Fruit fly (Drosophila melanogaster) whole organism, embryonic: Measurements from ENCODE around the gene CG9992.

Source experiments
- ATbp ChIP-seq: fragments of 200-800 bp; sonication (Bioruptor generic); optimal IDR thresholded peaks from 2 replicates; lab custom pipeline; 2017; ENCODE audit warnings: missing biosample characterization, mild to moderate bottlenecking, missing genetic modification characterization, missing genetic modification reagents
- Atf-2 ChIP-seq: fragments of 200-800 bp; sonication (Bioruptor generic); optimal IDR thresholded peaks from 2 replicates; lab custom pipeline; 2016; ENCODE audit warnings: missing biosample characterization, missing genetic modification characterization
- C15 ChIP-seq: fragments of 200-800 bp; sonication (Bioruptor generic); IDR thresholded peaks from 3 replicates; pipeline ENCODE4 v1.3.6; 2022; ENCODE audit warnings: missing biosample characterization, missing genetic modification characterization
- CG11456 ChIP-seq: fragments of 200-800 bp; sonication (Bioruptor generic); IDR thresholded peaks from 3 replicates; pipeline ENCODE4 v1.3.6; 2022; ENCODE audit warnings: missing biosample characterization, missing genetic modification characterization
- CG12071 ChIP-seq: fragments of 200-800 bp; sonication (Bioruptor generic); optimal IDR thresholded peaks from 3 replicates; lab custom pipeline; 2018; ENCODE audit warnings: missing biosample characterization, mild to moderate bottlenecking, missing genetic modification characterization
- CG12299 ChIP-seq: fragments of 200-800 bp; sonication (Bioruptor generic); optimal IDR thresholded peaks from 2 replicates; lab custom pipeline; 2018; ENCODE audit warnings: missing biosample characterization, mild to moderate bottlenecking, missing genetic modification characterization
- CG12942 ChIP-seq: fragments of 200-800 bp; sonication (Bioruptor generic); optimal IDR thresholded peaks from 3 replicates; lab custom pipeline; 2016; ENCODE audit warnings: missing biosample characterization, missing genetic modification characterization
- CG13775 ChIP-seq: fragments of 200-800 bp; sonication (Bioruptor generic); optimal IDR thresholded peaks from 3 replicates; lab custom pipeline; 2017; ENCODE audit warnings: missing biosample characterization, mild to moderate bottlenecking, missing genetic modification characterization
- CG16779 ChIP-seq: fragments of 200-800 bp; sonication (Bioruptor generic); IDR thresholded peaks from 2 replicates; pipeline ENCODE4 v1.3.6; 2022; ENCODE audit warnings: missing biosample characterization, missing genetic modification characterization
- CG17829 ChIP-seq: fragments of 200-800 bp; optimal IDR thresholded peaks from 2 replicates; lab custom pipeline; 2019; ENCODE audit warnings: missing biosample characterization, mild to moderate bottlenecking, missing genetic modification characterization, moderate library complexity
- CG1832 ChIP-seq: fragments of 200-800 bp; sonication (Bioruptor generic); optimal IDR thresholded peaks from 2 replicates; lab custom pipeline; 2017; ENCODE audit warnings: missing biosample characterization, mild to moderate bottlenecking, missing genetic modification characterization, inconsistent platforms
- CG18476 ChIP-seq: fragments of 200-800 bp; sonication (Bioruptor generic); optimal IDR thresholded peaks from 2 replicates; lab custom pipeline; 2016; ENCODE audit warnings: missing biosample characterization, mild to moderate bottlenecking, missing genetic modification characterization
- CG2889 ChIP-seq: fragments of 200-800 bp; sonication (Bioruptor generic); IDR thresholded peaks from 3 replicates; pipeline ENCODE4 v1.3.6; 2022; ENCODE audit warnings: missing biosample characterization, missing genetic modification characterization
- CG32532 ChIP-seq: fragments of 200-800 bp; sonication (Bioruptor generic); IDR thresholded peaks from 2 replicates; pipeline ENCODE4 v1.3.6; 2022; ENCODE audit warnings: missing biosample characterization, missing genetic modification characterization
- CG32767 ChIP-seq: fragments of 200-800 bp; sonication (Bioruptor generic); IDR thresholded peaks from 2 replicates; pipeline ENCODE4 v1.3.6; 2022; ENCODE audit warnings: missing biosample characterization, missing genetic modification characterization
- CG34422 ChIP-seq: fragments of 200-800 bp; sonication (Bioruptor generic); IDR thresholded peaks from 3 replicates; pipeline ENCODE4 v1.3.6; 2022; ENCODE audit warnings: missing biosample characterization, missing genetic modification characterization
- CG7357 ChIP-seq: fragments of 200-800 bp; sonication (Bioruptor generic); IDR thresholded peaks from 3 replicates; pipeline ENCODE4 v1.3.6; 2022; ENCODE audit warnings: missing biosample characterization, missing genetic modification characterization
- CG8281 ChIP-seq: fragments of 200-800 bp; sonication (Bioruptor generic); optimal IDR thresholded peaks from 2 replicates; lab custom pipeline; 2018; ENCODE audit warnings: missing biosample characterization, mild to moderate bottlenecking, missing genetic modification characterization, moderate library complexity
- CG9817 ChIP-seq: fragments of 200-800 bp; sonication (Bioruptor generic); optimal IDR thresholded peaks from 2 replicates; lab custom pipeline; 2018; ENCODE audit warnings: missing biosample characterization, mild to moderate bottlenecking, missing genetic modification characterization, moderate library complexity
- Doc3 ChIP-seq: fragments of 200-800 bp; sonication (Bioruptor generic); IDR thresholded peaks from 3 replicates; pipeline ENCODE4 v1.3.6; 2022; ENCODE audit warnings: missing biosample characterization, missing genetic modification characterization; ENCODE audit not compliant: partially characterized antibody
- Fer3 ChIP-seq: fragments of 200-800 bp; sonication (Bioruptor generic); optimal IDR thresholded peaks from 2 replicates; lab custom pipeline; 2018; ENCODE audit warnings: missing biosample characterization, mild to moderate bottlenecking, missing genetic modification characterization, moderate library complexity
- HLH4C ChIP-seq: fragments of 200-800 bp; sonication (Bioruptor generic); IDR thresholded peaks from 3 replicates; pipeline ENCODE4 v1.3.6; 2022; ENCODE audit warnings: missing biosample characterization, missing genetic modification characterization; ENCODE audit not compliant: partially characterized antibody
- Hand ChIP-seq: fragments of 200-800 bp; sonication (Bioruptor generic); optimal IDR thresholded peaks from 2 replicates; lab custom pipeline; 2017; ENCODE audit warnings: mild to moderate bottlenecking, missing biosample characterization, missing genetic modification reagents, missing genetic modification characterization
- Hmx ChIP-seq: fragments of 200-800 bp; sonication (Bioruptor generic); optimal IDR thresholded peaks from 2 replicates; lab custom pipeline; 2016; ENCODE audit warnings: missing biosample characterization, missing genetic modification characterization
- Kr ChIP-seq: fragments of 200-800 bp; sonication (Bioruptor generic); optimal IDR thresholded peaks from 2 replicates; lab custom pipeline; 2017; ENCODE audit warnings: missing biosample characterization, mild to moderate bottlenecking, missing genetic modification characterization
- Lim3 ChIP-seq: fragments of 200-800 bp; sonication (Bioruptor generic); IDR thresholded peaks from 2 replicates; pipeline ENCODE4 v1.3.6; 2022; ENCODE audit warnings: missing biosample characterization, missing genetic modification characterization
- Lpt ChIP-seq: fragments of >200 bp; optimal IDR thresholded peaks from 2 replicates; lab custom pipeline; 2018; ENCODE audit warnings: missing biosample characterization, missing genetic modification characterization
- MESR4 ChIP-seq: fragments of 200-800 bp; sonication (Bioruptor generic); optimal IDR thresholded peaks from 2 replicates; lab custom pipeline; 2018; ENCODE audit warnings: missing biosample characterization, mild to moderate bottlenecking, missing genetic modification characterization, moderate library complexity
- NC2β ChIP-seq: fragments of 200-800 bp; sonication (Bioruptor generic); optimal IDR thresholded peaks from 2 replicates; lab custom pipeline; 2016; ENCODE audit warnings: missing biosample characterization, missing genetic modification characterization
- PHDP ChIP-seq: fragments of 200-800 bp; sonication (Bioruptor generic); optimal IDR thresholded peaks from 3 replicates; lab custom pipeline; 2018; ENCODE audit warnings: missing biosample characterization, mild to moderate bottlenecking, missing genetic modification characterization, moderate library complexity
- Poxn ChIP-seq: fragments of 200-800 bp; sonication (Bioruptor generic); IDR thresholded peaks from 2 replicates; pipeline ENCODE4 v1.3.6; 2022; ENCODE audit warnings: missing biosample characterization, missing genetic modification characterization
- Sox102F ChIP-seq: fragments of 200-800 bp; sonication (Bioruptor generic); optimal IDR thresholded peaks from 2 replicates; lab custom pipeline; 2018; ENCODE audit warnings: missing biosample characterization, mild to moderate bottlenecking, missing genetic modification characterization, moderate library complexity
- Taf1 ChIP-seq: fragments of 200-800 bp; sonication (Bioruptor generic); IDR thresholded peaks from 2 replicates; pipeline ENCODE4 v1.3.6; 2022; ENCODE audit warnings: missing biosample characterization, missing genetic modification characterization
- ara ChIP-seq: fragments of 200-800 bp; sonication (Bioruptor generic); IDR thresholded peaks from 2 replicates; pipeline ENCODE4 v1.3.6; 2022; ENCODE audit warnings: missing biosample characterization, missing genetic modification characterization
- disco-r ChIP-seq: fragments of 200-800 bp; sonication (Bioruptor generic); optimal IDR thresholded peaks from 2 replicates; lab custom pipeline; 2016; ENCODE audit warnings: missing biosample characterization, missing genetic modification characterization
- en ChIP-seq: fragments of 200-800 bp; sonication (Bioruptor generic); optimal IDR thresholded peaks from 2 replicates; lab custom pipeline; 2016; ENCODE audit warnings: missing biosample characterization, missing genetic modification characterization
- ken ChIP-seq: fragments of 200-800 bp; sonication (Bioruptor generic); IDR thresholded peaks from 3 replicates; pipeline ENCODE4 v1.3.6; 2022; ENCODE audit warnings: missing biosample characterization, missing genetic modification characterization
- knrl ChIP-seq: fragments of 200-800 bp; sonication (Bioruptor generic); IDR thresholded peaks from 3 replicates; pipeline ENCODE4 v1.3.6; 2022; ENCODE audit warnings: missing biosample characterization, missing genetic modification characterization; ENCODE audit not compliant: partially characterized antibody
- lmd ChIP-seq: fragments of 200-800 bp; sonication (Bioruptor generic); IDR thresholded peaks from 2 replicates; pipeline ENCODE4 v1.3.6; 2022; ENCODE audit warnings: missing biosample characterization, missing genetic modification characterization
- odd ChIP-seq: fragments of 200-800 bp; sonication (Bioruptor generic); optimal IDR thresholded peaks from 2 replicates; lab custom pipeline; 2017; ENCODE audit warnings: missing biosample characterization, mild to moderate bottlenecking, missing genetic modification characterization
- prd ChIP-seq, 3 experiments: fragments of >200 bp in 2 of 3; fragments of 200-800 bp in 1 of 3; sonication (Bioruptor generic) in 1 of 3; optimal IDR thresholded peaks in 2 of 3; IDR thresholded peaks in 1 of 3; 2 replicates in 2 of 3; 3 replicates in 1 of 3; pipeline versions ENCODE4 v1.3.6 to Lab custom; 2017 to 2022; ENCODE audit warnings: missing biosample characterization in 1 of 3, missing genetic modification characterization in 1 of 3
- sc ChIP-seq, 3 experiments: fragments of >200 bp in 2 of 3; fragments of 200-800 bp in 1 of 3; sonication (Bioruptor generic) in 1 of 3; optimal IDR thresholded peaks; 2 replicates in 2 of 3; 3 replicates in 1 of 3; lab custom pipeline; 2017; ENCODE audit warnings: mild to moderate bottlenecking in 1 of 3, missing biosample characterization in 1 of 3, missing genetic modification characterization in 1 of 3, missing genetic modification reagents in 1 of 3
- sim ChIP-seq: fragments of 200-800 bp; sonication (Bioruptor generic); IDR thresholded peaks from 2 replicates; pipeline ENCODE4 v1.3.6; 2022; ENCODE audit warnings: missing biosample characterization, missing genetic modification characterization
- sisA ChIP-seq: fragments of 200-800 bp; sonication (Bioruptor generic); IDR thresholded peaks from 2 replicates; pipeline ENCODE4 v1.3.6; 2022; ENCODE audit warnings: missing biosample characterization, missing genetic modification characterization
- sqz ChIP-seq: fragments of 200-800 bp; sonication (Bioruptor generic); optimal IDR thresholded peaks from 3 replicates; lab custom pipeline; 2018; ENCODE audit warnings: missing biosample characterization, mild to moderate bottlenecking, missing genetic modification characterization
- usp ChIP-seq: fragments of >200 bp; optimal IDR thresholded peaks from 2 replicates; lab custom pipeline; 2017; ENCODE audit warnings: missing biosample characterization, missing genetic modification characterization
- zen ChIP-seq: fragments of 200-800 bp; sonication (Bioruptor generic); optimal IDR thresholded peaks from 3 replicates; lab custom pipeline; 2018; ENCODE audit warnings: missing biosample characterization, mild to moderate bottlenecking, missing genetic modification characterization, moderate library complexity

Gene CG9992

DNA sequence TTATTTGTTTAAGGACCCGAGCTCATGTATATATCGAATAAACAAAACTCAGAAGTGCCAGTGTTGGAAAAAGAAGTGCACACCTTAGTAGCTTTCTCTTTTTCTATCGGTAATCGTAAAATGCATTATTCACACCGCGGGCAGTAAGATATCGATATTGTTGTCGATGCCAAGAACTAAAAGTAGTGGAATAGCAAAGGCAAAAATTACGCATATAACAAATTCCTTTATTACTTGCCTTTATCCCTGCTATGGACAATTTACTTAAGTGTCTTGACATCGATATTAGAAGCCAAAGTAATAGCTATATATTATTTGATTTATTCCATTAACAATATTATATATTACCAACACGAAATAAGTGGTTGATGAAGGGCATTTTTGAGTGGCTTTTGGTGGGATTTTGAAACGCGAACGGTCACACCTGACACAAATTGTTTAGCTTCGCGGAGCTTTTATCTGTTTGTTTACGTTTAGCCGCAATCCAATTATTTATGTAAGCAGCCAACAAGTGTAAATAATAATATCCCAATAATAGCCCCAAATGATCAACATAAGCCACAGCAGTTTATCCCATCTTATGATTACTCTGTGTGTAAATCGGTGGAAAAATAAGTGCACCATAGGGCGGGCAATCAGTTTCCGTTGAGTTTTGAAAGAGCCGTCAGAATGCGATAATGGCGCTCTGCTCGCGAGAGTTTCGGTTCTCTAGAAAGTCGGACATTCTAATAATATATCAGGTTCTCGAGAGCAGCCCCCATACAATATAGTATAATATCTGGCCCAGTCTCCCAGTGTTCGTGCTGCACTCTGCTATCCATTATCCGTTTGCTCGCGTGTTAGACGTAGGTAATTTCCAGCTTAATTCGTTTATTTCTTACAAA lies at the start of gene CG9992, which contains the start of gene CG4239 (continued):
- TF ChIP-seq disco-r (GFP tag; lab: Kevin White, UChicago) (no peak), Taf1 (peak; percentile 36; the same call in 1 of the 2 replicates), CG13775 (GFP tag; lab: Kevin White, UChicago) (peak; percentile 67), sqz (GFP tag; lab: Kevin White, UChicago) (no peak), en (GFP tag; lab: Kevin White, UChicago) (no peak), CG2889 (GFP tag; lab: Robert Waterston, UW) (no peak), Hand (no peak), Hmx (GFP tag; lab: Kevin White, UChicago) (no peak), knrl (GFP tag; lab: Robert Waterston, UW) (peak; percentile 73), NC2β (GFP tag; lab: Kevin White, UChicago) (no peak), Poxn (GFP tag; lab: Robert Waterston, UW) (0 out of 2 replicates have a peak, but pooled peaks have one; percentile 25), C15 (GFP tag; lab: Robert Waterston, UW) (no peak), sc (optimal IDR thresholded peaks at IDR 0.05; lab: Kevin White, UChicago) (no peak), sc (GFP tag; optimal IDR thresholded peaks at IDR 0.05; lab: Kevin White, UChicago) (no peak), Sox102F (GFP tag; lab: Kevin White, UChicago) (peak; percentile 64), Doc3 (GFP tag; lab: Robert Waterston, UW) (peak; percentile 29; the same call in 1 of the 3 replicates), CG7357 (GFP tag; lab: Robert Waterston, UW) (peak; percentile 97), usp (GFP tag; lab: Kevin White, UChicago) (no peak), ATbp (GFP tag; lab: Kevin White, UChicago) (peak; percentile 29), CG12299 (no peak), CG17829 (tag; lab: Kevin White, UChicago) (peak; percentile 65), prd (optimal IDR thresholded peaks at IDR 0.05; lab: Kevin White, UChicago) (no peak), prd (GFP tag; IDR thresholded peaks at IDR 0.05; lab: Robert Waterston, UW) (peak; percentile 70; the same call in 2 of the 3 replicates), PHDP (tag; lab: Kevin White, UChicago) (peak; percentile 58), CG12071 (peak; percentile 34), ara (GFP tag; lab: Robert Waterston, UW) (no peak), Lim3 (GFP tag; lab: Robert Waterston, UW) (no peak), Lpt (GFP tag; lab: Kevin White, UChicago) (no peak), Kr (no peak), CG12942 (peak; percentile 49), zen (peak; percentile 68), CG18476 (GFP tag; lab: Kevin White, UChicago) (no peak), Atf-2 (GFP tag; lab: Kevin White, UChicago) (peak; percentile 5), CG32532 (GFP tag; lab: Robert Waterston, UW) (peak; percentile 81), sisA (GFP tag; lab: Robert Waterston, UW) (peak; percentile 61), CG8281 (tag; lab: Kevin White, UChicago) (no peak), CG32767 (GFP tag; lab: Robert Waterston, UW) (no peak; the same call in 1 of the 2 replicates), ken (GFP tag; lab: Robert Waterston, UW) (0 out of 3 replicates have a peak, but pooled peaks have one; percentile 9), CG16779 (GFP tag; lab: Robert Waterston, UW) (no peak), CG34422 (GFP tag; lab: Robert Waterston, UW) (peak; percentile 50; the same call in 1 of the 3 replicates), CG1832 (GFP tag; lab: Kevin White, UChicago) (no peak), MESR4 (GFP tag; lab: Kevin White, UChicago) (no peak), Fer3 (peak; percentile 53), sim (GFP tag; lab: Robert Waterston, UW) (no peak), lmd (GFP tag; lab: Robert Waterston, UW) (peak; percentile 72), CG9817 (tag; lab: Kevin White, UChicago) (peak; percentile 79), CG11456 (peak; percentile 70; the same call in 1 of the 3 replicates), odd (GFP tag; lab: Kevin White, UChicago) (no peak), HLH4C (peak; percentile 61; the same call in 2 of the 3 replicates)
